Fruit fly (Drosophila melanogaster) whole organism, embryonic: ENCODE results near the gene kraken.

ENCODE experiments used
- Antp ChIP-seq: fragments of 200-800 bp; sonication (Bioruptor generic); optimal IDR thresholded peaks from 3 replicates; lab custom pipeline; 2016; ENCODE audit warnings: missing biosample characterization, missing genetic modification characterization
- CG11456 ChIP-seq: fragments of 200-800 bp; sonication (Bioruptor generic); IDR thresholded peaks from 3 replicates; pipeline ENCODE4 v1.3.6; 2022; ENCODE audit warnings: missing biosample characterization, missing genetic modification characterization
- CG12299 ChIP-seq: fragments of 200-800 bp; sonication (Bioruptor generic); optimal IDR thresholded peaks from 2 replicates; lab custom pipeline; 2018; ENCODE audit warnings: missing biosample characterization, mild to moderate bottlenecking, missing genetic modification characterization
- CG12744 ChIP-seq: fragments of 200-800 bp; sonication (Bioruptor generic); optimal IDR thresholded peaks from 2 replicates; lab custom pipeline; 2016; ENCODE audit warnings: missing biosample characterization, missing genetic modification characterization
- CG15479 ChIP-seq: fragments of 200-800 bp; sonication (Bioruptor generic); optimal IDR thresholded peaks from 3 replicates; lab custom pipeline; 2019; ENCODE audit warnings: missing biosample characterization, mild to moderate bottlenecking, missing genetic modification characterization, moderate library complexity
- CG1792 ChIP-seq: fragments of 200-800 bp; sonication (Bioruptor generic); optimal IDR thresholded peaks from 2 replicates; lab custom pipeline; 2016; ENCODE audit warnings: missing biosample characterization, missing genetic modification characterization
- CG18619 ChIP-seq: fragments of 200-800 bp; sonication (Bioruptor generic); optimal IDR thresholded peaks from 3 replicates; lab custom pipeline; 2017; ENCODE audit warnings: missing biosample characterization, mild to moderate bottlenecking, missing genetic modification characterization
- CG2202 ChIP-seq: fragments of 200-800 bp; sonication (Bioruptor generic); optimal IDR thresholded peaks from 2 replicates; lab custom pipeline; 2018; ENCODE audit warnings: missing biosample characterization, mild to moderate bottlenecking, missing genetic modification characterization
- CG2875 ChIP-seq: fragments of 200-800 bp; sonication (Bioruptor generic); optimal IDR thresholded peaks from 2 replicates; lab custom pipeline; 2017; ENCODE audit warnings: missing biosample characterization, mild to moderate bottlenecking, missing genetic modification characterization, missing genetic modification reagents
- CG30403 ChIP-seq: fragments of 200-800 bp; sonication (Bioruptor generic); optimal IDR thresholded peaks from 3 replicates; lab custom pipeline; 2016; ENCODE audit warnings: missing biosample characterization, missing genetic modification characterization
- CG32772 ChIP-seq: fragments of 200-800 bp; sonication (Bioruptor generic); IDR thresholded peaks from 2 replicates; pipeline ENCODE4 v1.3.6; 2022; ENCODE audit warnings: missing biosample characterization, missing genetic modification characterization
- CG6689 ChIP-seq: fragments of 200-800 bp; sonication (Bioruptor generic); IDR thresholded peaks from 2 replicates; pipeline ENCODE4 v1.3.6; 2022; ENCODE audit warnings: missing biosample characterization, missing genetic modification characterization
- CG7372 ChIP-seq: fragments of 200-800 bp; sonication (Bioruptor generic); IDR thresholded peaks from 2 replicates; pipeline ENCODE4 v1.3.6; 2022; ENCODE audit warnings: missing biosample characterization, missing genetic modification characterization
- CG8388 ChIP-seq: fragments of 200-800 bp; sonication (Bioruptor generic); optimal IDR thresholded peaks from 2 replicates; lab custom pipeline; 2019; ENCODE audit warnings: missing biosample characterization, mild to moderate bottlenecking, missing genetic modification characterization, moderate library complexity
- CG8924 ChIP-seq: fragments of 200-800 bp; optimal IDR thresholded peaks from 3 replicates; lab custom pipeline; 2019; ENCODE audit warnings: missing biosample characterization, mild to moderate bottlenecking, missing genetic modification characterization, moderate library complexity
- CoRest ChIP-seq: fragments of 200-800 bp; sonication (Bioruptor generic); optimal IDR thresholded peaks from 3 replicates; lab custom pipeline; 2018; ENCODE audit warnings: missing biosample characterization, mild to moderate bottlenecking, missing genetic modification characterization, moderate library complexity
- Gsc ChIP-seq: fragments of 200-800 bp; sonication (Bioruptor generic); IDR thresholded peaks from 2 replicates; pipeline ENCODE4 v1.3.6; 2022; ENCODE audit warnings: missing biosample characterization, missing genetic modification characterization
- Hey ChIP-seq: fragments of 200-800 bp; sonication (Bioruptor generic); optimal IDR thresholded peaks from 3 replicates; lab custom pipeline; 2018; ENCODE audit warnings: missing biosample characterization, mild to moderate bottlenecking, missing genetic modification characterization
- Hmx ChIP-seq: fragments of 200-800 bp; sonication (Bioruptor generic); optimal IDR thresholded peaks from 2 replicates; lab custom pipeline; 2016; ENCODE audit warnings: missing biosample characterization, missing genetic modification characterization
- MTF-1 ChIP-seq: fragments of 200-800 bp; sonication (Bioruptor generic); optimal IDR thresholded peaks from 2 replicates; lab custom pipeline; 2018; ENCODE audit warnings: missing biosample characterization, mild to moderate bottlenecking, missing genetic modification characterization, borderline replicate concordance
- Med ChIP-seq: fragments of 200-800 bp; sonication (Bioruptor generic); peaks from one replicate; lab custom pipeline; 2016; ENCODE audit warnings: missing biosample characterization, missing genetic modification characterization, mild to moderate bottlenecking, inconsistent platforms, moderate library complexity
- Rfx ChIP-seq: fragments of 200-800 bp; sonication (Bioruptor generic); IDR thresholded peaks from 2 replicates; pipeline ENCODE4 v1.3.6; 2022; ENCODE audit warnings: missing biosample characterization, missing genetic modification characterization
- Rx ChIP-seq: fragments of 200-800 bp; sonication (Bioruptor generic); IDR thresholded peaks from 2 replicates; pipeline ENCODE4 v1.3.6; 2022; ENCODE audit warnings: missing biosample characterization, missing genetic modification characterization
- Tbp ChIP-seq: fragments of >200 bp; optimal IDR thresholded peaks from 2 replicates; lab custom pipeline; 2018; ENCODE audit warnings: missing biosample characterization, missing genetic modification characterization
- Trl ChIP-seq, 3 experiments: fragments of >200 bp in 2 of 3; fragments of 200-800 bp in 1 of 3; sonication (Bioruptor generic) in 1 of 3; optimal IDR thresholded peaks; 2 replicates in 1 of 3; 3 replicates in 2 of 3; lab custom pipeline; 2016 to 2017; ENCODE audit warnings: missing biosample characterization in 1 of 3, missing genetic modification characterization in 1 of 3
- ac ChIP-seq: fragments of 200-800 bp; sonication (Bioruptor generic); optimal IDR thresholded peaks from 3 replicates; lab custom pipeline; 2017; ENCODE audit warnings: missing biosample characterization, mild to moderate bottlenecking, missing genetic modification characterization
- bbx ChIP-seq: fragments of 200-800 bp; sonication (Bioruptor generic); IDR thresholded peaks from 2 replicates; pipeline ENCODE4 v1.3.6; 2022; ENCODE audit warnings: missing biosample characterization, missing genetic modification characterization; ENCODE audit not compliant: partially characterized antibody
- cad ChIP-seq: fragments of >200 bp; optimal IDR thresholded peaks from 2 replicates; lab custom pipeline; 2017; ENCODE audit warnings: missing biosample characterization, missing genetic modification characterization
- croc ChIP-seq: fragments of 200-800 bp; sonication (Bioruptor generic); conservative IDR thresholded peaks from 3 replicates; pipeline ENCODE4 v1.3.6; 2022; ENCODE audit warnings: missing biosample characterization, missing genetic modification characterization
- cwo ChIP-seq: fragments of 200-800 bp; sonication (Bioruptor generic); optimal IDR thresholded peaks from 3 replicates; lab custom pipeline; 2017; ENCODE audit warnings: missing biosample characterization, missing genetic modification characterization, mild to moderate bottlenecking, moderate library complexity, missing genetic modification reagents
- da ChIP-seq: fragments of 200-800 bp; sonication (Bioruptor generic); optimal IDR thresholded peaks from 2 replicates; lab custom pipeline; 2016; ENCODE audit warnings: missing biosample characterization, missing genetic modification characterization
- dysf ChIP-seq: fragments of 200-800 bp; sonication (Bioruptor generic); IDR thresholded peaks from 3 replicates; pipeline ENCODE4 v1.3.6; 2022; ENCODE audit warnings: missing biosample characterization, missing genetic modification characterization
- ems ChIP-seq: fragments of 200-800 bp; sonication (Bioruptor generic); optimal IDR thresholded peaks from 3 replicates; lab custom pipeline; 2016; ENCODE audit warnings: missing biosample characterization, missing genetic modification characterization
- eve ChIP-seq, 2 experiments: fragments of >200 bp; optimal IDR thresholded peaks; 2 replicates each; lab custom pipeline; 2017; ENCODE audit warnings: missing biosample characterization in 2 of 2, missing genetic modification characterization in 2 of 2
- grau ChIP-seq: fragments of 200-800 bp; optimal IDR thresholded peaks from 3 replicates; lab custom pipeline; 2019; ENCODE audit warnings: missing biosample characterization, mild to moderate bottlenecking, missing genetic modification characterization, moderate library complexity
- gt ChIP-seq: fragments of 200-800 bp; sonication (Bioruptor generic); IDR thresholded peaks from 2 replicates; pipeline ENCODE4 v1.3.6; 2022; ENCODE audit warnings: missing biosample characterization, missing genetic modification characterization
- insv ChIP-seq, 2 experiments: fragments of 200-800 bp; sonication (Bioruptor generic); optimal IDR thresholded peaks; 3 replicates each; lab custom pipeline; 2016 to 2018; ENCODE audit warnings: missing biosample characterization in 2 of 2, missing genetic modification characterization in 2 of 2
- knrl ChIP-seq: fragments of 200-800 bp; sonication (Bioruptor generic); IDR thresholded peaks from 3 replicates; pipeline ENCODE4 v1.3.6; 2022; ENCODE audit warnings: missing biosample characterization, missing genetic modification characterization; ENCODE audit not compliant: partially characterized antibody
- maf-S ChIP-seq: fragments of 200-800 bp; sonication (Bioruptor generic); optimal IDR thresholded peaks from 2 replicates; lab custom pipeline; 2016; ENCODE audit warnings: missing biosample characterization, missing genetic modification characterization
- nerfin-1 ChIP-seq: fragments of 200-800 bp; sonication (Bioruptor generic); optimal IDR thresholded peaks from 3 replicates; lab custom pipeline; 2019; ENCODE audit warnings: missing biosample characterization, mild to moderate bottlenecking, missing genetic modification characterization, moderate library complexity
- nerfin-2 ChIP-seq: fragments of 200-800 bp; sonication (Bioruptor generic); IDR thresholded peaks from 2 replicates; pipeline ENCODE4 v1.3.6; 2022; ENCODE audit warnings: missing biosample characterization, missing genetic modification characterization; ENCODE audit not compliant: partially characterized antibody
- odd ChIP-seq: fragments of 200-800 bp; sonication (Bioruptor generic); optimal IDR thresholded peaks from 2 replicates; lab custom pipeline; 2017; ENCODE audit warnings: missing biosample characterization, mild to moderate bottlenecking, missing genetic modification characterization
- pb ChIP-seq: fragments of 200-800 bp; sonication (Bioruptor generic); optimal IDR thresholded peaks from 3 replicates; lab custom pipeline; 2016; ENCODE audit warnings: missing biosample characterization, missing genetic modification characterization
- pros ChIP-seq: fragments of 200-800 bp; sonication (Bioruptor generic); optimal IDR thresholded peaks from 3 replicates; lab custom pipeline; 2019; ENCODE audit warnings: missing biosample characterization, mild to moderate bottlenecking, missing genetic modification characterization, moderate library complexity
- rib ChIP-seq: fragments of 200-800 bp; sonication (Bioruptor generic); IDR thresholded peaks from 2 replicates; pipeline ENCODE4 v1.3.6; 2022; ENCODE audit warnings: missing biosample characterization, missing genetic modification characterization
- stc ChIP-seq: fragments of 200-800 bp; sonication (Bioruptor generic); IDR thresholded peaks from 2 replicates; pipeline ENCODE4 v1.3.6; 2022; ENCODE audit warnings: missing biosample characterization, missing genetic modification characterization
- stwl ChIP-seq: fragments of 200-800 bp; sonication (Bioruptor generic); optimal IDR thresholded peaks from 3 replicates; lab custom pipeline; 2018; ENCODE audit warnings: missing biosample characterization, mild to moderate bottlenecking, missing genetic modification characterization, moderate library complexity
- toy ChIP-seq: fragments of 200-800 bp; sonication (Bioruptor generic); IDR thresholded peaks from 2 replicates; pipeline ENCODE4 v1.3.6; 2022; ENCODE audit warnings: missing biosample characterization, missing genetic modification characterization
- trh ChIP-seq: fragments of 200-800 bp; sonication (Bioruptor generic); optimal IDR thresholded peaks from 2 replicates; lab custom pipeline; 2016; ENCODE audit warnings: missing biosample characterization, missing genetic modification characterization

Gene kraken

DNA sequence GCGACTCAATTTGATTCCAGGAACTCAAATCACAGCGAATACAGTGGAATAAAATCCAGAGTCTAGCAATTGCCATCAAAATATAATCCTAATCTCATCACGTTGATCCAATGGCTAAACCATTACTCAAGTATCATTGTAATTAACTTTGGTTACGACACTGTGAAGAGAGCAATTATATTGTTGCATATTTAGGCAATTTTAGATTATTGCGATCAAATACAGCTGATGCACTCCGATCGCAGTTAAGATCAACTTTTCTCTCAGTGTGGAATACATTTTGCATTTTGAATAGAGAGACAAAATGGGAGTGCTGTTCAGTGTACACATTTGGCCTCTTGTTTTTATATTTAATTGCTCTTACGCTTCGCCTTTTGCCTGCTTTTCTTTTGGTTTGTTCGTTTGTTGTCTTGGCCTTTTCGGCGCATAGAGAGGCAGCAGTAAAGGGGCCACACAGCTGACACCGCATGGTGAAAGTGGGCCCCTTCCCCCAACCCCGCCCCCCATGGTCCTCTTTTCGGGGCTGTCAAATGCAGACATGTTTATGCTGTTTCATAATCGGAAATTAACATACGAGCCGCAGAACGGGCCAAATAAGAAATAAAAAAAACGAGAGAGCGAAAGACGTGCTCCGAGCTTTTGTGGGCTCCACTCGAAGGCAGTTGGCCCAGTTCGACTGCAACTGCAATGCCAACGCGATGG lies 6.2 kb upstream of the kraken start (continued):
- no peak for TF ChIP-seq Trl (optimal IDR thresholded peaks at IDR 0.05; lab: Kevin White, UChicago)
- TF ChIP-seq Trl (GFP tag; optimal IDR thresholded peaks at IDR 0.05; lab: Kevin White, UChicago), result peak; percentile 38
- 0 out of 2 replicates have a peak, but pooled peaks have one; percentile 15 for TF ChIP-seq bbx (GFP tag; lab: Robert Waterston, UW)
- TF ChIP-seq Hey, result no peak
- no peak for TF ChIP-seq cad (GFP tag; lab: Kevin White, UChicago)
- no peak for TF ChIP-seq CG11456 (GFP tag; lab: Robert Waterston, UW)
- no peak for TF ChIP-seq stwl
- TF ChIP-seq CG6689 (GFP tag; lab: Robert Waterston, UW), result peak; percentile 67
- TF ChIP-seq ac, result no peak
- peak; percentile 50 for TF ChIP-seq CG8924 (tag; lab: Kevin White, UChicago)
- no peak for TF ChIP-seq da (GFP tag; lab: Kevin White, UChicago)
- peak; percentile 56 for TF ChIP-seq CG2875 (GFP tag; lab: Kevin White, UChicago)
- TF ChIP-seq Rfx (GFP tag; lab: Robert Waterston, UW), result peak; percentile 43; the same call in 1 of the 2 replicates
- TF ChIP-seq toy (GFP tag; lab: Robert Waterston, UW), result no peak
- TF ChIP-seq Med (GFP tag; lab: Kevin White, UChicago), result peak; percentile 93
- TF ChIP-seq CG32772 (GFP tag; lab: Robert Waterston, UW), result peak; percentile 19; the same call in 1 of the 2 replicates
- TF ChIP-seq CG18619 (GFP tag; lab: Kevin White, UChicago), result peak; percentile 50
- no peak for TF ChIP-seq gt (GFP tag; lab: Robert Waterston, UW)
- TF ChIP-seq MTF-1 (GFP tag; lab: Kevin White, UChicago), result no peak
- TF ChIP-seq CG2202 (tag; lab: Kevin White, UChicago), result no peak
- TF ChIP-seq eve (GFP tag; optimal IDR thresholded peaks at IDR 0.05; lab: Kevin White, UChicago), result no peak
- TF ChIP-seq maf-S (GFP tag; lab: Kevin White, UChicago), result peak; percentile 37
- TF ChIP-seq CG12744 (GFP tag; lab: Kevin White, UChicago), result no peak
- no peak for TF ChIP-seq trh (GFP tag; lab: Kevin White, UChicago)
- no peak for TF ChIP-seq Gsc
- peak; percentile 68 for TF ChIP-seq CoRest
- 0 out of 2 replicates have a peak, but pooled peaks have one; percentile 24 for TF ChIP-seq Rx (GFP tag; lab: Robert Waterston, UW)
- no peak for TF ChIP-seq cwo (GFP tag; lab: Kevin White, UChicago)
- TF ChIP-seq odd (GFP tag; lab: Kevin White, UChicago), result peak; percentile 29
- TF ChIP-seq CG12299 (tag; lab: Kevin White, UChicago), result peak; percentile 18
- TF ChIP-seq knrl (GFP tag; lab: Robert Waterston, UW), result no peak
- TF ChIP-seq Hmx (GFP tag; lab: Kevin White, UChicago), result no peak
- no peak for TF ChIP-seq pros
- peak; percentile 43 for TF ChIP-seq nerfin-1 (tag; lab: Kevin White, UChicago)
- TF ChIP-seq insv (GFP tag; optimal IDR thresholded peaks at IDR 0.05; lab: Kevin White, UChicago), result no peak
- no peak for TF ChIP-seq CG15479 (GFP tag; lab: Kevin White, UChicago)
- no peak for TF ChIP-seq Tbp (GFP tag; lab: Kevin White, UChicago)
- no peak for TF ChIP-seq rib (GFP tag; lab: Robert Waterston, UW)
- peak; percentile 66 for TF ChIP-seq CG30403 (GFP tag; lab: Kevin White, UChicago)
- peak; percentile 67 for TF ChIP-seq CG8388 (GFP tag; lab: Kevin White, UChicago)
- peak; percentile 43; the same call in 1 of the 3 replicates for TF ChIP-seq dysf (GFP tag; lab: Robert Waterston, UW)
- peak; percentile 66 for TF ChIP-seq pb (GFP tag; lab: Kevin White, UChicago)
- peak; percentile 62 for TF ChIP-seq Antp (GFP tag; lab: Kevin White, UChicago)
- peak; percentile 41 for TF ChIP-seq ems (GFP tag; lab: Kevin White, UChicago)
- no peak for TF ChIP-seq stc (GFP tag; lab: Robert Waterston, UW)
- peak; percentile 38; the same call in 2 of the 3 replicates for TF ChIP-seq croc (GFP tag; lab: Robert Waterston, UW)
- TF ChIP-seq grau (tag; lab: Kevin White, UChicago), result peak; percentile 62
- no peak for TF ChIP-seq nerfin-2 (GFP tag; lab: Robert Waterston, UW)
- peak; percentile 30 for TF ChIP-seq CG1792 (GFP tag; lab: Kevin White, UChicago)
- TF ChIP-seq CG7372, result no peak
